Fruit fly (Drosophila melanogaster): ENCODE data around the gene CG17078.

CG17078 gene

DNA sequence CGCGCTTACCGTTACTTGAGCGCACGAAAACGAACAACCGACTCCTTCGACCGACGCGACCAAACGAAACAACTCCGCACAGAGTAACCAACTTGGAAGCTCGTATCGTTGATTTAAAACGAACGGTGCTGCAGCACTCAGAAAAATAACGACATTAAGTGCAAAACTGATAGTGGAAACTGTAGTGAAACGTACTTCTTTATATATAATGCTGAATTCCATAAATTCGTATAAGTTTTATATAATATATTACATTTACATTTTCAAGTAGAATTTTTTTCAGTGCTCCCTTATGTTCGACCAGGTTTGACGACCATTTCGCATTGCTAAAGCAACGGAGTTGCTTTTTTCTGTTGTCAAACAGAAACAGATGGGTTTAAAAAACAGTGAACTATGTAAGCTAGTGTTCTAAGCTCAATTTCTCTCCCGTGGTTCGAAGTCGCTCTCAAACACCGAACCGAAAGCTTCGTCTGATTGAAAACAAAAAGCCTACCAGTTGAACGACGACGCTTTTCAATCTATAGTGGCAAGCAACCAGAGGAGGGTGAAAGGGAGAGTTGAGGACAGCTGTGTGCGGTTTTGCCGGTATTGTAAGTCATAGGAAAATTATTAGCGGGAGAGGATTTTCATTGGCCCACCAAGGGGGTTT is 10.5 kb downstream of the CG17078 start, which contains the start of gene CG17075 (continued):
- TF ChIP-seq yki (optimal IDR thresholded peaks at IDR 0.05): no peak
- no peak for TF ChIP-seq fd102C (GFP tag; optimal IDR thresholded peaks at IDR 0.05)
- TF ChIP-seq MTF-1 (GFP tag; optimal IDR thresholded peaks at IDR 0.05; ENCODE audit: borderline replicate concordance): peak; percentile 69
- TF ChIP-seq CG14710 (tag; optimal IDR thresholded peaks at IDR 0.05): peak; percentile 79
- peak; percentile 84 for TF ChIP-seq otp (GFP tag; IDR thresholded peaks at IDR 0.05)
- TF ChIP-seq luna (GFP tag; optimal IDR thresholded peaks at IDR 0.05): no peak
- TF ChIP-seq Oaz (GFP tag; IDR thresholded peaks at IDR 0.05): peak; percentile 97
- peak; percentile 94 for TF ChIP-seq CG6689 (GFP tag; IDR thresholded peaks at IDR 0.05)
- TF ChIP-seq CG1024 (GFP tag; IDR thresholded peaks at IDR 0.05): peak; percentile 87
- TF ChIP-seq ems (GFP tag; optimal IDR thresholded peaks at IDR 0.05): peak; percentile 84
- TF ChIP-seq B-H1 (GFP tag; IDR thresholded peaks at IDR 0.05): peak; percentile 94
- TF ChIP-seq dysf (GFP tag; IDR thresholded peaks at IDR 0.05): peak; percentile 98
- peak; percentile 93 for TF ChIP-seq esg (GFP tag; conservative IDR thresholded peaks at IDR 0.05)
- TF ChIP-seq CG18619 (GFP tag; optimal IDR thresholded peaks at IDR 0.05): peak; percentile 94
- TF ChIP-seq Chrac-16 (GFP tag; optimal IDR thresholded peaks at IDR 0.05): peak; percentile 89
- peak; percentile 83 for TF ChIP-seq ro (GFP tag; IDR thresholded peaks at IDR 0.05)
- peak; percentile 97 for TF ChIP-seq gem (tag; optimal IDR thresholded peaks at IDR 0.05)
- TF ChIP-seq unpg (GFP tag; optimal IDR thresholded peaks at IDR 0.05): peak; percentile 96
- no peak for TF ChIP-seq cg (GFP tag; optimal IDR thresholded peaks at IDR 0.05)
- TF ChIP-seq sisA (GFP tag; IDR thresholded peaks at IDR 0.05): peak; percentile 92
- peak; percentile 71 for TF ChIP-seq Dip3 (GFP tag; optimal IDR thresholded peaks at IDR 0.05)
- TF ChIP-seq ewg (GFP tag; optimal IDR thresholded peaks at IDR 0.05): peak; percentile 89
- peak; percentile 98 for TF ChIP-seq dmrt99B (tag; optimal IDR thresholded peaks at IDR 0.05)
- peak; percentile 67 to 82 for TF ChIP-seq chif (GFP tag; optimal IDR thresholded peaks at IDR 0.05)
- peak; percentile 77 for TF ChIP-seq CG11696 (GFP tag; IDR thresholded peaks at IDR 0.05)
- TF ChIP-seq Bteb2 (GFP tag; optimal IDR thresholded peaks at IDR 0.05): peak; percentile 68
- peak; percentile 95 for TF ChIP-seq NfI (GFP tag; optimal IDR thresholded peaks at IDR 0.05)
- TF ChIP-seq Aef1 (GFP tag; IDR thresholded peaks at IDR 0.05): peak; percentile 96
- peak; percentile 96 for TF ChIP-seq Dek (tag; optimal IDR thresholded peaks at IDR 0.05)
- TF ChIP-seq Camta (GFP tag; optimal IDR thresholded peaks at IDR 0.05): peak; percentile 82
- TF ChIP-seq sens-2 (GFP tag; IDR thresholded peaks at IDR 0.05): peak; percentile 82
- peak; percentile 91 for TF ChIP-seq Hsf (GFP tag; optimal IDR thresholded peaks at IDR 0.05)
- no peak for TF ChIP-seq mld (GFP tag; IDR thresholded peaks at IDR 0.05; ENCODE audit: partially characterized antibody)
- peak; percentile 95 for TF ChIP-seq C15 (GFP tag; IDR thresholded peaks at IDR 0.05)
- TF ChIP-seq Fer2 (tag; optimal IDR thresholded peaks at IDR 0.05): peak; percentile 83
- TF ChIP-seq CG5245 (GFP tag; optimal IDR thresholded peaks at IDR 0.05): peak; percentile 92
- TF ChIP-seq slp2 (GFP tag; optimal IDR thresholded peaks at IDR 0.05): peak; percentile 56
- TF ChIP-seq kni (GFP tag; optimal IDR thresholded peaks at IDR 0.05): peak; percentile 38
- peak; percentile 95 for TF ChIP-seq CoRest (tag; optimal IDR thresholded peaks at IDR 0.05)
- peak; percentile 88 for TF ChIP-seq CG7357 (GFP tag; IDR thresholded peaks at IDR 0.05)
- TF ChIP-seq HHEX (GFP tag; optimal IDR thresholded peaks at IDR 0.05): peak; percentile 96
- peak; percentile 95 for TF ChIP-seq grau (tag; optimal IDR thresholded peaks at IDR 0.05)
- peak; percentile 89 for TF ChIP-seq CG17829 (tag; optimal IDR thresholded peaks at IDR 0.05)
- TF ChIP-seq CG3281 (GFP tag; optimal IDR thresholded peaks at IDR 0.05): peak; percentile 95
- peak; percentile 77 for TF ChIP-seq Antp (GFP tag; optimal IDR thresholded peaks at IDR 0.05)
- TF ChIP-seq Atf3 (GFP tag; optimal IDR thresholded peaks at IDR 0.05): peak; percentile 30
- peak; percentile 69 for TF ChIP-seq CG31365 (tag; optimal IDR thresholded peaks at IDR 0.05)
- peak; percentile 63 for TF ChIP-seq CG4360 (GFP tag; IDR thresholded peaks at IDR 0.05)
- TF ChIP-seq BEAF-32 (GFP tag; optimal IDR thresholded peaks at IDR 0.05): no peak
- TF ChIP-seq CG10462 (GFP tag; optimal IDR thresholded peaks at IDR 0.05): peak; percentile 88
- peak; percentile 69 for TF ChIP-seq ERR (GFP tag; optimal IDR thresholded peaks at IDR 0.05)
